Fruit fly (Drosophila melanogaster): ENCODE measurements around the gene alpha-Man-Ib.

Gene alpha-Man-Ib

DNA sequence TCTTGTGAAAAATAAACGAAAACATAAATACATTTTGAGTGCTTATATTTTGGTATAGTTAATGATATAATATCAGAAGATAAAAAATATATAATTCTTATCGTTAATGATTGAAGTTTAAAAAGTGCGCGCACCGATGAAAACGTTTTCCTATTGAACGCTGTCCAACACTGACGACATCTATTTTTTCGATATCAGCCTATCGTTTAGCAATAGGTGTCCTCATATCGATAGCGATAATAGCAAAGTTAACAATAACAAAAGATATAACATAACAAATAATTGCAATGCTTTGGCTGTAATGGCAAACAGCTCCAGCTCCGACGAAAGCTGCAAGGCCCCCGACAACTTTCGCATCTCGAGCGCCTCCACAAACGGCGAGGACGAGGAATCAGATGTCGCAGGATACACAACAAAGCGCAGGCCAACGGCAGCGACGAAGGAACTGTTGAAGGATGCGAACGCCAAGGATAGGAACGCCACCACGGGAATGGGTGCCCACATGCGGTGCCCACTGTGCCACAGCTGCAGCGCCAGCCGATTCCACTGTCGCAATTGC, 3.6 kb upstream of the alpha-Man-Ib start, which contains the start of gene Atg14 (continued):
- TF ChIP-seq sisA (GFP tag; IDR thresholded peaks at IDR 0.05) (no peak), CG6813 (GFP tag; optimal IDR thresholded peaks at IDR 0.05) (no peak), CG16779 (GFP tag; IDR thresholded peaks at IDR 0.05) (no peak), CG9817 (tag; optimal IDR thresholded peaks at IDR 0.05) (no peak), zfh2 (GFP tag; optimal IDR thresholded peaks at IDR 0.05) (no peak), nerfin-1 (tag; optimal IDR thresholded peaks at IDR 0.05) (peak; percentile 10), sens-2 (GFP tag; IDR thresholded peaks at IDR 0.05) (no peak), B-H2 (GFP tag; optimal IDR thresholded peaks at IDR 0.05) (peak; percentile 86), CG7556 (GFP tag; optimal IDR thresholded peaks at IDR 0.05) (no peak), CG2199 (GFP tag; IDR thresholded peaks at IDR 0.05) (no peak), CG4328 (GFP tag; optimal IDR thresholded peaks at IDR 0.05) (no peak), Fer3 (tag; optimal IDR thresholded peaks at IDR 0.05) (peak; percentile 17), bsh (GFP tag; optimal IDR thresholded peaks at IDR 0.05) (no peak), CG6272 (GFP tag; IDR thresholded peaks at IDR 0.05) (no peak), Scr (GFP tag; IDR thresholded peaks at IDR 0.05; ENCODE audit: partially characterized antibody) (peak; percentile 90), sob (GFP tag; IDR thresholded peaks at IDR 0.05) (peak; percentile 65), kah (GFP tag; optimal IDR thresholded peaks at IDR 0.05) (no peak), prd (optimal IDR thresholded peaks at IDR 0.05) (no peak), prd (GFP tag; IDR thresholded peaks at IDR 0.05) (0 out of 3 replicates have a peak, but pooled peaks have one; percentile 13), Asciz (GFP tag; optimal IDR thresholded peaks at IDR 0.05) (no peak), tap (tag; optimal IDR thresholded peaks at IDR 0.05) (no peak), CG12942 (GFP tag; optimal IDR thresholded peaks at IDR 0.05) (no peak), CG12659 (GFP tag; optimal IDR thresholded peaks at IDR 0.05) (peak; percentile 58), hb (GFP tag; IDR thresholded peaks at IDR 0.05; ENCODE audit: partially characterized antibody) (peak; percentile 95), Poxn (GFP tag; IDR thresholded peaks at IDR 0.05) (no peak), CG10959 (GFP tag; IDR thresholded peaks at IDR 0.05) (no peak), CG13287 (GFP tag; IDR thresholded peaks at IDR 0.05; ENCODE audit: partially characterized antibody) (peak; percentile 97), Pdp1 (GFP tag; optimal IDR thresholded peaks at IDR 0.05) (peak in 1 of 2 experiments; percentile 52), CG6254 (GFP tag; optimal IDR thresholded peaks at IDR 0.05) (no peak), Camta (GFP tag; optimal IDR thresholded peaks at IDR 0.05) (no peak), CG1603 (tag; optimal IDR thresholded peaks at IDR 0.05) (peak; percentile 48), CG33557 (GFP tag; optimal IDR thresholded peaks at IDR 0.05) (no peak), z (GFP tag; IDR thresholded peaks at IDR 0.05) (no peak), unc-4 (GFP tag; IDR thresholded peaks at IDR 0.05; ENCODE audit: partially characterized antibody) (peak; percentile 92), chm (GFP tag; IDR thresholded peaks at IDR 0.05) (no peak), sc (optimal IDR thresholded peaks at IDR 0.05) (no peak), sc (GFP tag; optimal IDR thresholded peaks at IDR 0.05) (no peak), Usf (GFP tag; optimal IDR thresholded peaks at IDR 0.05) (no peak), CG10274 (GFP tag; optimal IDR thresholded peaks at IDR 0.05) (no peak), Drgx (GFP tag; IDR thresholded peaks at IDR 0.05) (no peak), Dek (tag; optimal IDR thresholded peaks at IDR 0.05) (peak; percentile 8), Sry-β (GFP tag; optimal IDR thresholded peaks at IDR 0.05) (no peak), CG8478 (optimal IDR thresholded peaks at IDR 0.05) (no peak), CG9215 (GFP tag; IDR thresholded peaks at IDR 0.05) (no peak), CG42726 (GFP tag; IDR thresholded peaks at IDR 0.05; ENCODE audit: partially characterized antibody) (peak; percentile 58; the same call in 1 of the 2 replicates), Xrp1 (GFP tag; IDR thresholded peaks at IDR 0.05) (peak; percentile 44; the same call in 1 of the 2 replicates), CG32772 (GFP tag; IDR thresholded peaks at IDR 0.05) (no peak), HLH4C (GFP tag; IDR thresholded peaks at IDR 0.05; ENCODE audit: partially characterized antibody) (peak; percentile 98), Side (GFP tag; optimal IDR thresholded peaks at IDR 0.05) (no peak), CG11695 (GFP tag; IDR thresholded peaks at IDR 0.05) (no peak), Hmx (GFP tag; optimal IDR thresholded peaks at IDR 0.05) (no peak)
